Fruit fly (Drosophila melanogaster) whole organism, embryonic: ENCODE measurements around the gene Gad1.

Source experiments
- Bdp1 ChIP-seq: fragments of 200-800 bp; sonication (Bioruptor generic); optimal IDR thresholded peaks from 3 replicates; lab custom pipeline; 2016; ENCODE audit warnings: missing biosample characterization, missing genetic modification characterization
- Bteb2 ChIP-seq: fragments of 200-800 bp; sonication (Bioruptor generic); optimal IDR thresholded peaks from 2 replicates; lab custom pipeline; 2016; ENCODE audit warnings: missing biosample characterization, missing genetic modification characterization
- CG10209 ChIP-seq: fragments of 200-800 bp; sonication (Bioruptor generic); optimal IDR thresholded peaks from 3 replicates; lab custom pipeline; 2017; ENCODE audit warnings: missing biosample characterization, mild to moderate bottlenecking, missing genetic modification characterization, missing genetic modification reagents
- CG12155 ChIP-seq: fragments of 200-800 bp; sonication (Bioruptor generic); optimal IDR thresholded peaks from 3 replicates; lab custom pipeline; 2016; ENCODE audit warnings: missing biosample characterization, missing genetic modification characterization
- CG12659 ChIP-seq: fragments of 200-800 bp; sonication (Bioruptor generic); optimal IDR thresholded peaks from 3 replicates; lab custom pipeline; 2017; ENCODE audit warnings: mild to moderate bottlenecking, missing biosample characterization, missing genetic modification reagents, missing genetic modification characterization
- CG12744 ChIP-seq: fragments of 200-800 bp; sonication (Bioruptor generic); optimal IDR thresholded peaks from 2 replicates; lab custom pipeline; 2016; ENCODE audit warnings: missing biosample characterization, missing genetic modification characterization
- CG12769 ChIP-seq: fragments of 200-800 bp; sonication (Bioruptor generic); optimal IDR thresholded peaks from 2 replicates; lab custom pipeline; 2019; ENCODE audit warnings: missing biosample characterization, mild to moderate bottlenecking, missing genetic modification characterization, moderate library complexity
- CG13296 ChIP-seq: fragments of 200-800 bp; sonication (Bioruptor generic); optimal IDR thresholded peaks from 3 replicates; lab custom pipeline; 2018; ENCODE audit warnings: missing biosample characterization, mild to moderate bottlenecking, missing genetic modification characterization
- CG14441 ChIP-seq: fragments of 200-800 bp; sonication (Bioruptor generic); IDR thresholded peaks from 2 replicates; pipeline ENCODE4 v1.3.6; 2022; ENCODE audit warnings: missing biosample characterization, missing genetic modification characterization
- CG14860 ChIP-seq: fragments of 200-800 bp; sonication (Bioruptor generic); IDR thresholded peaks from 3 replicates; pipeline ENCODE4 v1.3.6; 2022; ENCODE audit warnings: missing biosample characterization, missing genetic modification characterization; ENCODE audit not compliant: partially characterized antibody
- CG15479 ChIP-seq: fragments of 200-800 bp; sonication (Bioruptor generic); optimal IDR thresholded peaks from 3 replicates; lab custom pipeline; 2019; ENCODE audit warnings: missing biosample characterization, mild to moderate bottlenecking, missing genetic modification characterization, moderate library complexity
- CG32767 ChIP-seq: fragments of 200-800 bp; sonication (Bioruptor generic); IDR thresholded peaks from 2 replicates; pipeline ENCODE4 v1.3.6; 2022; ENCODE audit warnings: missing biosample characterization, missing genetic modification characterization
- CG33557 ChIP-seq: fragments of 200-800 bp; sonication (Bioruptor generic); optimal IDR thresholded peaks from 2 replicates; lab custom pipeline; 2019; ENCODE audit warnings: missing biosample characterization, mild to moderate bottlenecking, missing genetic modification characterization, moderate library complexity
- CG3726 ChIP-seq: fragments of 200-800 bp; sonication (Bioruptor generic); IDR thresholded peaks from 3 replicates; pipeline ENCODE4, ENCODE4 v1.3.6; 2022; ENCODE audit warnings: missing biosample characterization, missing genetic modification characterization
- CG5953 ChIP-seq: fragments of 200-800 bp; sonication (Bioruptor generic); IDR thresholded peaks from 2 replicates; pipeline ENCODE4 v1.3.6; 2022; ENCODE audit warnings: missing biosample characterization, missing genetic modification characterization
- CG6272 ChIP-seq: fragments of 200-800 bp; sonication (Bioruptor generic); IDR thresholded peaks from 2 replicates; pipeline ENCODE4 v1.3.6; 2022; ENCODE audit warnings: missing biosample characterization, missing genetic modification characterization
- CG6854 ChIP-seq: fragments of 200-800 bp; sonication (Bioruptor generic); optimal IDR thresholded peaks from 3 replicates; lab custom pipeline; 2017; ENCODE audit warnings: missing biosample characterization, mild to moderate bottlenecking, missing genetic modification characterization
- CG9215 ChIP-seq: fragments of 200-800 bp; sonication (Bioruptor generic); IDR thresholded peaks from 2 replicates; pipeline ENCODE4 v1.3.6; 2022; ENCODE audit warnings: missing biosample characterization, missing genetic modification characterization
- CG9437 ChIP-seq: fragments of 200-800 bp; sonication (Bioruptor generic); optimal IDR thresholded peaks from 2 replicates; lab custom pipeline; 2018; ENCODE audit warnings: missing biosample characterization, mild to moderate bottlenecking, missing genetic modification characterization
- CG9727 ChIP-seq: fragments of 200-800 bp; sonication (Bioruptor generic); optimal IDR thresholded peaks from 3 replicates; lab custom pipeline; 2017; ENCODE audit warnings: missing biosample characterization, mild to moderate bottlenecking, missing genetic modification characterization
- CG9932 ChIP-seq: fragments of 200-800 bp; sonication (Bioruptor generic); IDR thresholded peaks from 2 replicates; pipeline ENCODE4 v1.3.6; 2022; ENCODE audit warnings: missing biosample characterization, missing genetic modification characterization
- Dref ChIP-seq: fragments of 200-800 bp; sonication (Bioruptor generic); IDR thresholded peaks from 2 replicates; pipeline ENCODE4 v1.3.6; 2022; ENCODE audit warnings: missing biosample characterization, missing genetic modification characterization
- Kr ChIP-seq: fragments of 200-800 bp; sonication (Bioruptor generic); optimal IDR thresholded peaks from 2 replicates; lab custom pipeline; 2017; ENCODE audit warnings: missing biosample characterization, mild to moderate bottlenecking, missing genetic modification characterization
- Mad ChIP-seq: fragments of 200-800 bp; sonication (Bioruptor generic); optimal IDR thresholded peaks from 2 replicates; lab custom pipeline; 2016; ENCODE audit warnings: missing biosample characterization, missing genetic modification characterization
- Nf-YB ChIP-seq: fragments of 200-800 bp; sonication (Bioruptor generic); optimal IDR thresholded peaks from 3 replicates; lab custom pipeline; 2019; ENCODE audit warnings: missing biosample characterization, mild to moderate bottlenecking, missing genetic modification characterization, moderate library complexity
- Optix ChIP-seq: fragments of 200-800 bp; sonication (Bioruptor generic); IDR thresholded peaks from 3 replicates; pipeline ENCODE4 v1.3.6; 2022; ENCODE audit warnings: missing biosample characterization, missing genetic modification characterization
- Stat92E ChIP-seq, 3 experiments: fragments of >200 bp in 2 of 3; fragments of 200-800 bp in 1 of 3; sonication (Bioruptor generic) in 1 of 3; optimal IDR thresholded peaks; 2 replicates each; lab custom pipeline; 2017 to 2019; ENCODE audit warnings: missing biosample characterization in 3 of 3, missing genetic modification characterization in 3 of 3, mild to moderate bottlenecking in 1 of 3, moderate library complexity in 1 of 3
- Trl ChIP-seq, 3 experiments: fragments of >200 bp in 2 of 3; fragments of 200-800 bp in 1 of 3; sonication (Bioruptor generic) in 1 of 3; optimal IDR thresholded peaks; 2 replicates in 1 of 3; 3 replicates in 2 of 3; lab custom pipeline; 2016 to 2017; ENCODE audit warnings: missing biosample characterization in 1 of 3, missing genetic modification characterization in 1 of 3
- Vsx1 ChIP-seq: fragments of 200-800 bp; sonication (Bioruptor generic); optimal IDR thresholded peaks from 2 replicates; lab custom pipeline; 2017; ENCODE audit warnings: missing biosample characterization, mild to moderate bottlenecking, missing genetic modification characterization, missing genetic modification reagents
- az2 ChIP-seq: fragments of 200-800 bp; sonication (Bioruptor generic); optimal IDR thresholded peaks from 3 replicates; lab custom pipeline; 2016; ENCODE audit warnings: missing biosample characterization, missing genetic modification characterization
- cas ChIP-seq: fragments of 200-800 bp; sonication (Bioruptor generic); IDR thresholded peaks from 2 replicates; pipeline ENCODE4 v1.3.6; 2022; ENCODE audit warnings: missing biosample characterization, missing genetic modification characterization
- dan ChIP-seq: fragments of 200-800 bp; sonication (Bioruptor generic); IDR thresholded peaks from 2 replicates; pipeline ENCODE4 v1.3.6; 2022; ENCODE audit warnings: missing biosample characterization, missing genetic modification characterization
- gcm2 ChIP-seq: fragments of 200-800 bp; sonication (Bioruptor generic); optimal IDR thresholded peaks from 2 replicates; lab custom pipeline; 2016; ENCODE audit warnings: missing biosample characterization, missing genetic modification characterization
- ham ChIP-seq: fragments of 200-800 bp; sonication (Bioruptor generic); IDR thresholded peaks from 2 replicates; pipeline ENCODE4 v1.3.6; 2022; ENCODE audit warnings: missing biosample characterization, missing genetic modification characterization
- her ChIP-seq: fragments of 200-800 bp; sonication (Bioruptor generic); optimal IDR thresholded peaks from 2 replicates; lab custom pipeline; 2016; ENCODE audit warnings: missing biosample characterization, missing genetic modification characterization
- jigr1 ChIP-seq: fragments of 200-800 bp; sonication (Bioruptor generic); IDR thresholded peaks from 3 replicates; pipeline ENCODE4 v1.3.6; 2022; ENCODE audit warnings: missing biosample characterization, missing genetic modification characterization
- jing ChIP-seq: fragments of 200-800 bp; sonication (Bioruptor generic); optimal IDR thresholded peaks from 2 replicates; lab custom pipeline; 2018; ENCODE audit warnings: missing biosample characterization, mild to moderate bottlenecking, missing genetic modification characterization
- lbe ChIP-seq: fragments of 200-800 bp; sonication (Bioruptor generic); optimal IDR thresholded peaks from 2 replicates; lab custom pipeline; 2016; ENCODE audit warnings: missing biosample characterization, mild to moderate bottlenecking, missing genetic modification characterization
- mam ChIP-seq: fragments of 200-800 bp; sonication (Bioruptor generic); optimal IDR thresholded peaks from 3 replicates; lab custom pipeline; 2016; ENCODE audit warnings: missing biosample characterization, missing genetic modification characterization
- peb ChIP-seq: fragments of 200-800 bp; sonication (Bioruptor generic); IDR thresholded peaks from 2 replicates; pipeline ENCODE4 v1.3.6; 2022; ENCODE audit warnings: missing biosample characterization, missing genetic modification characterization
- prd ChIP-seq, 3 experiments: fragments of >200 bp in 2 of 3; fragments of 200-800 bp in 1 of 3; sonication (Bioruptor generic) in 1 of 3; optimal IDR thresholded peaks in 2 of 3; IDR thresholded peaks in 1 of 3; 2 replicates in 2 of 3; 3 replicates in 1 of 3; pipeline versions ENCODE4 v1.3.6 to Lab custom; 2017 to 2022; ENCODE audit warnings: missing biosample characterization in 1 of 3, missing genetic modification characterization in 1 of 3
- psq ChIP-seq: fragments of 200-800 bp; sonication (Bioruptor generic); optimal IDR thresholded peaks from 2 replicates; lab custom pipeline; 2017; ENCODE audit warnings: missing biosample characterization, missing genetic modification characterization
- row ChIP-seq: fragments of 200-800 bp; sonication (Bioruptor generic); IDR thresholded peaks from 3 replicates; pipeline ENCODE4 v1.3.6; 2022; ENCODE audit warnings: missing biosample characterization, missing genetic modification characterization
- sens ChIP-seq: fragments of 200-800 bp; sonication (Bioruptor generic); peaks from one replicate; lab custom pipeline; 2016; ENCODE audit warnings: missing biosample characterization, missing genetic modification characterization
- sr ChIP-seq: fragments of 200-800 bp; sonication (Bioruptor generic); IDR thresholded peaks from 3 replicates; pipeline ENCODE4 v1.3.6; 2022; ENCODE audit warnings: missing biosample characterization, missing genetic modification characterization
- stwl ChIP-seq: fragments of 200-800 bp; sonication (Bioruptor generic); optimal IDR thresholded peaks from 3 replicates; lab custom pipeline; 2018; ENCODE audit warnings: missing biosample characterization, mild to moderate bottlenecking, missing genetic modification characterization, moderate library complexity
- tgo ChIP-seq: fragments of 200-800 bp; sonication (Bioruptor generic); IDR thresholded peaks from 3 replicates; pipeline ENCODE4 v1.3.6; 2022; ENCODE audit warnings: missing biosample characterization, missing genetic modification characterization
- tll ChIP-seq, 2 experiments: fragments of 200-800 bp in 1 of 2; fragments of >200 bp in 1 of 2; sonication (Bioruptor generic) in 1 of 2; optimal IDR thresholded peaks; 2 replicates each; lab custom pipeline; 2017 to 2019; ENCODE audit warnings: missing biosample characterization in 2 of 2, missing genetic modification characterization in 2 of 2, mild to moderate bottlenecking in 1 of 2, moderate library complexity in 1 of 2

The Gad1 gene

DNA sequence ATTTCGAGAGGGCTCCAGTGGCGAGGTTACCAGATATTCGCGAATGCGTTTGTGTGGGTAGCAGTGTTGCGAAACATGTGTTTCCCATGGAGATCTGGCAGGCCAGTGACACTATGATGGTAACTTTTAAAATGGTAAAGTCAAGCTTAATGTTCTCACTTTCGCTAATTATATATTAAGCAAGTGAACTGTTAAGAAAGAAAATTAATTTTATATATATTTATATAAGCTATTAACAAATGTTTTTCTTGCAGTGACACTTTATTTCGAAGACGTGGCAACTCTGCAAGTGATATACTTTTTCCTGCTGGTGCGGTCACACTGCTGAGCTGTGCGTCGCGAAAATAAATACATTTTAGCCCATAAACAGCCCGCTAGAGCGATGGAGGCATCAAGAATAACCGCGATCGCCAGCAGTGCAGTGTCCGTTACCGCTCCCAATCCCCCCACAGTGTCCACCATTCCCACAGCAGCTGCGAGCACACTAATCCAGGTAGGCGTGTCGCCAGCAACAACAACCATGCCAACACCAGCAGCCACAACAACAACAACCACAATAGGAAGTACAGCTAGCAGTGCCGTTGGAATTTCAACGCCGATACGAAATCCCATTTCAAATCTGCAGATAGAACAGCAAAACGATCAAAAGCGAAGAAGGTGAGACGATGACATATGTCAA is 48.2 kb downstream of the Gad1 start, which contains the start of the genes CG11593 and Rcd5 (continued):
- TF ChIP-seq stwl (tag; lab: Kevin White, UChicago) (peak; percentile 79), az2 (peak; percentile 57), CG6854 (no peak), sr (GFP tag; lab: Robert Waterston, UW) (peak; percentile 54; the same call in 1 of the 3 replicates), CG9727 (GFP tag; lab: Kevin White, UChicago) (peak; percentile 63), CG6272 (GFP tag; lab: Robert Waterston, UW) (peak; percentile 90), her (no peak), CG5953 (GFP tag; lab: Robert Waterston, UW) (peak; percentile 27; the same call in 1 of the 2 replicates), CG9932 (GFP tag; lab: Robert Waterston, UW) (peak; percentile 92), Nf-YB (GFP tag; lab: Kevin White, UChicago) (no peak), dan (GFP tag; lab: Robert Waterston, UW) (peak; percentile 34; the same call in 1 of the 2 replicates), Trl (optimal IDR thresholded peaks at IDR 0.05; lab: Kevin White, UChicago) (no peak), Trl (GFP tag; optimal IDR thresholded peaks at IDR 0.05; lab: Kevin White, UChicago) (peak; percentile 22), Bdp1 (GFP tag; lab: Kevin White, UChicago) (no peak), sens (GFP tag; lab: Kevin White, UChicago) (peak; percentile 73), prd (optimal IDR thresholded peaks at IDR 0.05; lab: Kevin White, UChicago) (no peak), prd (GFP tag; IDR thresholded peaks at IDR 0.05; lab: Robert Waterston, UW) (peak; percentile 92), jigr1 (GFP tag; lab: Robert Waterston, UW) (peak; percentile 63; the same call in 1 of the 3 replicates), tll (GFP tag; optimal IDR thresholded peaks at IDR 0.05; lab: Kevin White, UChicago) (peak in 1 of 2 experiments; percentile 11), Optix (GFP tag; lab: Robert Waterston, UW) (peak; percentile 76), CG32767 (peak; percentile 80), Stat92E (GFP tag; optimal IDR thresholded peaks at IDR 0.05; lab: Kevin White, UChicago) (no peak), jing (GFP tag; lab: Kevin White, UChicago) (no peak), peb (GFP tag; lab: Robert Waterston, UW) (no peak; the same call in 1 of the 2 replicates), CG12769 (tag; lab: Kevin White, UChicago) (no peak), mam (GFP tag; lab: Kevin White, UChicago) (peak; percentile 46), CG12659 (GFP tag; lab: Kevin White, UChicago) (peak; percentile 84), CG9215 (GFP tag; lab: Robert Waterston, UW) (peak; percentile 86), tgo (GFP tag; lab: Robert Waterston, UW) (peak; percentile 84), CG9437 (GFP tag; lab: Kevin White, UChicago) (peak; percentile 25), Mad (GFP tag; lab: Kevin White, UChicago) (peak; percentile 53), cas (GFP tag; lab: Robert Waterston, UW) (peak; percentile 45; the same call in 1 of the 2 replicates), CG12744 (GFP tag; lab: Kevin White, UChicago) (no peak), psq (GFP tag; lab: Kevin White, UChicago) (peak; percentile 16), Bteb2 (GFP tag; lab: Kevin White, UChicago) (peak; percentile 17), lbe (GFP tag; lab: Kevin White, UChicago) (no peak), CG10209 (GFP tag; lab: Kevin White, UChicago) (peak; percentile 65), CG14441 (peak; percentile 85), Kr (GFP tag; lab: Kevin White, UChicago) (no peak), Dref (GFP tag; lab: Robert Waterston, UW) (0 out of 2 replicates have a peak, but pooled peaks have one; percentile 31), CG12155 (GFP tag; lab: Kevin White, UChicago) (no peak), CG33557 (GFP tag; lab: Kevin White, UChicago) (no peak), CG14860 (GFP tag; lab: Robert Waterston, UW) (no peak), ham (GFP tag; lab: Robert Waterston, UW) (peak; percentile 59), CG13296 (GFP tag; lab: Kevin White, UChicago) (no peak), Vsx1 (GFP tag; lab: Kevin White, UChicago) (no peak), row (peak; percentile 94), gcm2 (GFP tag; lab: Kevin White, UChicago) (no peak), CG15479 (GFP tag; lab: Kevin White, UChicago) (peak; percentile 25), CG3726 (GFP tag; lab: Robert Waterston, UW) (peak; percentile 55; the same call in 1 of the 3 replicates)
